Fruit fly (Drosophila melanogaster) whole organism, wandering third instar larva: ENCODE results near the gene CG46396.

ENCODE experiments used
- CG32264 ChIP-seq: fragments of 200-800 bp; sonication (Bioruptor generic); optimal IDR thresholded peaks from 2 replicates; lab custom pipeline; 2016; ENCODE audit warnings: missing biosample characterization, missing genetic modification characterization
- CG9705 ChIP-seq: fragments of 200-800 bp; sonication (Bioruptor generic); optimal IDR thresholded peaks from 2 replicates; lab custom pipeline; 2018; ENCODE audit warnings: missing biosample characterization, mild to moderate bottlenecking, missing genetic modification characterization
- CrebA ChIP-seq: fragments of 200-800 bp; sonication (Bioruptor generic); optimal IDR thresholded peaks from 2 replicates; lab custom pipeline; 2016; ENCODE audit warnings: missing biosample characterization, mild to moderate bottlenecking, missing genetic modification characterization, borderline replicate concordance
- Dif ChIP-seq: fragments of 200-275, 200-300 bp; sonication (Bioruptor generic); optimal IDR thresholded peaks from 2 replicates; lab custom pipeline; 2018; ENCODE audit warnings: missing biosample characterization, missing genetic modification characterization; ENCODE audit not compliant: partially characterized antibody
- HLH106 ChIP-seq: fragments of 200-800 bp; optimal IDR thresholded peaks from 3 replicates; lab custom pipeline; 2019; ENCODE audit warnings: missing biosample characterization, mild to moderate bottlenecking, missing genetic modification characterization, moderate library complexity
- Hnf4 ChIP-seq: fragments of 200-800 bp; sonication (Bioruptor generic); optimal IDR thresholded peaks from 2 replicates; lab custom pipeline; 2016; ENCODE audit warnings: missing biosample characterization, mild to moderate bottlenecking, missing genetic modification characterization
- Hr78 ChIP-seq: fragments of >200 bp; optimal IDR thresholded peaks from 2 replicates; lab custom pipeline; 2017; ENCODE audit warnings: missing biosample characterization, missing genetic modification characterization
- Hr83 ChIP-seq: fragments of 200-300 bp; sonication (Bioruptor generic); optimal IDR thresholded peaks from 2 replicates; lab custom pipeline; 2016; ENCODE audit warnings: missing biosample characterization, mild to moderate bottlenecking, missing genetic modification characterization, moderate library complexity; ENCODE audit not compliant: poor library complexity, severe bottlenecking
- Mio ChIP-seq: sonication (Bioruptor generic); optimal IDR thresholded peaks from 2 replicates; lab custom pipeline; 2016; ENCODE audit warnings: missing biosample characterization, missing genetic modification characterization
- OdsH ChIP-seq: fragments of 200-800 bp; sonication (Bioruptor generic); optimal IDR thresholded peaks from 2 replicates; lab custom pipeline; 2016; ENCODE audit warnings: missing biosample characterization, mild to moderate bottlenecking, missing genetic modification characterization
- Rel ChIP-seq, 2 experiments: fragments of 200-800 bp; sonication (Bioruptor generic) in 1 of 2; optimal IDR thresholded peaks; 2 replicates in 1 of 2; 3 replicates in 1 of 2; lab custom pipeline; 2016 to 2019; ENCODE audit warnings: mild to moderate bottlenecking in 2 of 2, missing biosample characterization in 2 of 2, missing genetic modification characterization in 2 of 2, moderate library complexity in 1 of 2
- Sp1 ChIP-seq: fragments of 200-800 bp; sonication (Bioruptor generic); optimal IDR thresholded peaks from 3 replicates; lab custom pipeline; 2019; ENCODE audit warnings: missing biosample characterization, mild to moderate bottlenecking, missing genetic modification characterization, moderate library complexity
- br ChIP-seq: fragments of 200-800 bp; sonication (Bioruptor generic); optimal IDR thresholded peaks from 2 replicates; lab custom pipeline; 2016; ENCODE audit warnings: missing biosample characterization, missing genetic modification characterization
- brk ChIP-seq: fragments of 200-800 bp; sonication (Bioruptor generic); optimal IDR thresholded peaks from 2 replicates; lab custom pipeline; 2016; ENCODE audit warnings: missing biosample characterization, mild to moderate bottlenecking, missing genetic modification characterization
- dl ChIP-seq, 2 experiments: fragments of 175-275, 200-275 bp in 1 of 2; fragments of 200-275 bp in 1 of 2; sonication (Bioruptor generic); optimal IDR thresholded peaks; lab custom pipeline; 2018; ENCODE audit warnings: mild to moderate bottlenecking in 2 of 2, missing biosample characterization in 2 of 2, missing genetic modification characterization in 2 of 2, moderate library complexity in 2 of 2; ENCODE audit not compliant: partially characterized antibody in 2 of 2, insufficient read depth in 1 of 2
- dmrt93B ChIP-seq: fragments of 200-800 bp; sonication (Bioruptor generic); optimal IDR thresholded peaks from 2 replicates; lab custom pipeline; 2018; ENCODE audit warnings: missing biosample characterization, mild to moderate bottlenecking, missing genetic modification characterization
- dsf ChIP-seq: sonication (Bioruptor generic); optimal IDR thresholded peaks from 2 replicates; lab custom pipeline; 2016; ENCODE audit warnings: missing biosample characterization, missing genetic modification characterization, borderline replicate concordance
- ey ChIP-seq: fragments of 200-800 bp; sonication (Bioruptor generic); optimal IDR thresholded peaks from 2 replicates; lab custom pipeline; 2016; ENCODE audit warnings: missing biosample characterization, missing genetic modification characterization
- foxo ChIP-seq, 2 experiments: fragments of 200-800 bp; sonication (Bioruptor generic); optimal IDR thresholded peaks; 2 replicates in 1 of 2; 3 replicates in 1 of 2; lab custom pipeline; 2016 to 2017; ENCODE audit warnings: missing biosample characterization in 2 of 2, missing genetic modification characterization in 2 of 2
- fru ChIP-seq: fragments of 200-800 bp; sonication (Bioruptor generic); optimal IDR thresholded peaks from 3 replicates; lab custom pipeline; 2016; ENCODE audit warnings: missing biosample characterization, mild to moderate bottlenecking, missing genetic modification characterization
- h ChIP-seq: fragments of 200-800 bp; sonication (Bioruptor generic); optimal IDR thresholded peaks from 3 replicates; lab custom pipeline; 2016; ENCODE audit warnings: missing biosample characterization, mild to moderate bottlenecking, missing genetic modification characterization
- jim ChIP-seq: fragments of 175-275, 200-325 bp; sonication (Bioruptor generic); optimal IDR thresholded peaks from 2 replicates; lab custom pipeline; 2016; ENCODE audit warnings: missing biosample characterization, mild to moderate bottlenecking, missing genetic modification characterization
- psq ChIP-seq: fragments of 200-800 bp; sonication (Bioruptor generic); optimal IDR thresholded peaks from 3 replicates; lab custom pipeline; 2017; ENCODE audit warnings: missing biosample characterization, mild to moderate bottlenecking, missing genetic modification characterization, moderate library complexity
- rgr ChIP-seq: fragments of 200-800 bp; sonication (Bioruptor generic); optimal IDR thresholded peaks from 3 replicates; lab custom pipeline; 2016; ENCODE audit warnings: missing biosample characterization, mild to moderate bottlenecking, missing genetic modification characterization
- sage ChIP-seq: fragments of 200-800 bp; sonication (Bioruptor generic); optimal IDR thresholded peaks from 2 replicates; lab custom pipeline; 2016; ENCODE audit warnings: missing biosample characterization, mild to moderate bottlenecking, missing genetic modification characterization
- sv ChIP-seq: fragments of 200-800 bp; sonication (Bioruptor generic); optimal IDR thresholded peaks from 3 replicates; lab custom pipeline; 2016; ENCODE audit warnings: missing biosample characterization, missing genetic modification characterization
- usp ChIP-seq: fragments of >200 bp; optimal IDR thresholded peaks from 2 replicates; lab custom pipeline; 2017; ENCODE audit warnings: missing biosample characterization, missing genetic modification characterization
- woc ChIP-seq: sonication (Bioruptor generic); optimal IDR thresholded peaks from 2 replicates; lab custom pipeline; 2016; ENCODE audit warnings: missing biosample characterization, mild to moderate bottlenecking, missing genetic modification characterization

Gene CG46396

DNA sequence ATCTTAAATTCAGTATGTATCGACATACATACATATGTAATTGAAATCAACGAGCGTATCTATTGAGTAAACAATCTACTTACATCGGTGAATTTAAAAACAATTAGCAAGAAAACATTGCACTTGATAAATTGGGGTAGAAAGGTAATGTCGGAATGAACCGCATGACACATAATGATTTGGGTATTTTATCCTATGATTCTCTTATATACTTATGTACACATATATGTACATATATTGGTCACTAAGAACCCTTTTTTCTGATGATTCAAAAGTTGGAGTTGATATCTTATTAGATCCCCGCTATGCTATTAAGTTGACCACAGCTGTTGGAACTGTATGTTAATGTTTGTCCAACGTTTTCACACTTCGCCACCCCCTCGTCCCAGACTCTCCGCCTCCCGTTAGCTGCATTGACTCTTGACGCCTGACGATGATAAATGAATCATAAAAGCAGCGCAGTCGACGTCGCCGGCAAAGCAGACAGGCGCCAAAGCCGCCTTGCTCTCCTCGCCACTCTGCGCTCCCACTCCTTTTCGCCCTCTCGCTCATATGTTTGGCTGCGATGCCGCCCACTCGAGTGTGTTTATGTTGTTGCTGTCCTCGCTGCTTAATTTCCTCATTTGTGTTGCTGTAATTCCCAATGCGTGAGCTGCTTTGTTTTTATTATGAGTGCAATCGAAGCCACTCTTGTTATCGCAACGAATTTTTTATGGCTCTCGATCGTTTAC lies 49.2 kb downstream of the CG46396 start:
- TF ChIP-seq h (GFP tag; lab: Kevin White, UChicago): peak; percentile 14
- TF ChIP-seq br: peak; percentile 9
- TF ChIP-seq foxo (GFP tag; optimal IDR thresholded peaks at IDR 0.05; lab: Kevin White, UChicago): peak in 1 of 2 experiments; percentile 10
- TF ChIP-seq Hr83 (GFP tag; lab: Kevin White, UChicago): peak; percentile 55
- peak in 1 of 2 experiments; percentile 40 for TF ChIP-seq dl (GFP tag; optimal IDR thresholded peaks at IDR 0.05; lab: Kevin White, UChicago; ENCODE audit: insufficient read depth in 1 of 2, partially characterized antibody in 2 of 2)
- TF ChIP-seq HLH106 (tag; lab: Kevin White, UChicago): peak; percentile 23
- TF ChIP-seq CrebA (GFP tag; lab: Kevin White, UChicago): no peak
- peak; percentile 28 for TF ChIP-seq Rel (GFP tag; optimal IDR thresholded peaks at IDR 0.05; lab: Kevin White, UChicago)
- peak; percentile 81 for TF ChIP-seq Rel (tag; optimal IDR thresholded peaks at IDR 0.05; lab: Kevin White, UChicago)
- TF ChIP-seq Mio (GFP tag; lab: Kevin White, UChicago): no peak
- TF ChIP-seq Sp1: no peak
- TF ChIP-seq usp (GFP tag; lab: Kevin White, UChicago): no peak

dm6 chr3R:6353624-6354352 lies 50.0 kb downstream of the CG46396 start:
- TF ChIP-seq CG9705 (GFP tag; lab: Kevin White, UChicago) (peak; percentile 33), Hnf4 (peak; percentile 60), br (peak; percentile 70), dmrt93B (no peak), CG32264 (GFP tag; lab: Kevin White, UChicago) (no peak), sv (GFP tag; lab: Kevin White, UChicago) (peak; percentile 9), fru (GFP tag; lab: Kevin White, UChicago) (peak; percentile 87), Rel (GFP tag; optimal IDR thresholded peaks at IDR 0.05; lab: Kevin White, UChicago) (no peak), Rel (tag; optimal IDR thresholded peaks at IDR 0.05; lab: Kevin White, UChicago) (no peak), ey (peak; percentile 78), brk (peak; percentile 69), Hr78 (GFP tag; lab: Kevin White, UChicago) (no peak), Mio (GFP tag; lab: Kevin White, UChicago) (no peak), woc (peak; percentile 75), foxo (GFP tag; optimal IDR thresholded peaks at IDR 0.05; lab: Kevin White, UChicago) (peak in 1 of 2 experiments; percentile 86), Hr83 (GFP tag; lab: Kevin White, UChicago) (peak; percentile 10), rgr (GFP tag; lab: Kevin White, UChicago) (peak; percentile 76), dsf (GFP tag; lab: Kevin White, UChicago) (peak; percentile 30), HLH106 (tag; lab: Kevin White, UChicago) (peak; percentile 73), usp (GFP tag; lab: Kevin White, UChicago) (no peak), CrebA (GFP tag; lab: Kevin White, UChicago) (no peak), h (GFP tag; lab: Kevin White, UChicago) (peak; percentile 83), OdsH (peak; percentile 81), sage (GFP tag; lab: Kevin White, UChicago) (peak; percentile 30), Dif (GFP tag; lab: Kevin White, UChicago) (peak; percentile 32), psq (GFP tag; lab: Kevin White, UChicago) (peak; percentile 91), jim (GFP tag; lab: Kevin White, UChicago) (no peak)
